Worm (Caenorhabditis elegans): Measurements from ENCODE around the gene cdk-4.

- no peak for TF ChIP-seq fos-1 (tag; optimal IDR thresholded peaks at IDR 0.05)
- no peak for TF ChIP-seq lin-11 (tag; optimal IDR thresholded peaks at IDR 0.05)
- no peak for TF ChIP-seq lin-39 (tag; optimal IDR thresholded peaks at IDR 0.05)
- TF ChIP-seq ama-1 (optimal IDR thresholded peaks at IDR 0.05), result no peak
- no peak for TF ChIP-seq nhr-129 (tag; optimal IDR thresholded peaks at IDR 0.05)
- TF ChIP-seq skn-1 (tag; optimal IDR thresholded peaks at IDR 0.05), result no peak
- no peak for TF ChIP-seq nhr-11 (tag; optimal IDR thresholded peaks at IDR 0.05)
- TF ChIP-seq ztf-11 (tag; optimal IDR thresholded peaks at IDR 0.05), result no peak
- TF ChIP-seq gmeb-1 (tag; optimal IDR thresholded peaks at IDR 0.05), result no peak
- TF ChIP-seq lin-13 (GFP tag; optimal IDR thresholded peaks at IDR 0.05), result no peak
Observed at ce11 chrX:13500568-13500967, 18.1 kb downstream of the cdk-4 start, which contains the start of gene sad-1.

Measured in whole organism, L2 larva.